Fruit fly (Drosophila melanogaster) ovary, adult (tissue): ENCODE results near the gene nst.

Experiments used
- CG17801 ChIP-seq: fragments of 200-800 bp; optimal IDR thresholded peaks from 2 replicates; lab custom pipeline; 2019; ENCODE audit warnings: missing biosample characterization, mild to moderate bottlenecking, missing genetic modification characterization, moderate library complexity; ENCODE audit not compliant: partially characterized antibody

nst gene

dm6 chr3L:12529431-12530007 is 452 bp downstream of the nst start:
- TF ChIP-seq CG17801 (GFP tag; lab: Kevin White, UChicago): no peak

- peak; percentile 40 for TF ChIP-seq CG17801 (GFP tag; lab: Kevin White, UChicago)
Measured at dm6 chr3L:12526433-12527113, 3.4 kb downstream of the nst start, which contains the start of gene eIF2beta. eIF2beta (minus strand) TSS chr3L:12526731.

dm6 chr3L:12523941-12524340 is 6.0 kb downstream of the nst start, which contains the start of the genes ver and Gcn5:
ver (plus strand) TSS chr3L:12523987.
Gcn5 (minus strand) TSS chr3L:12524014.
- TF ChIP-seq CG17801 (GFP tag; lab: Kevin White, UChicago): peak; percentile 96

- no peak for TF ChIP-seq CG17801 (GFP tag; lab: Kevin White, UChicago)
Measured at dm6 chr3L:12519315-12519714, 10.7 kb downstream of the nst start.

- TF ChIP-seq CG17801 (GFP tag; lab: Kevin White, UChicago): no peak
Measured at dm6 chr3L:12517443-12518209, 12.3 kb downstream of the nst start.

dm6 chr3L:12515691-12516455 is 14.1 kb downstream of the nst start:
- TF ChIP-seq CG17801 (GFP tag; lab: Kevin White, UChicago): peak; percentile 72

dm6 chr3L:12514762-12515215 is 15.2 kb downstream of the nst start, which contains the start of the genes sti and tral:
sti (minus strand) TSS chr3L:12514815.
tral (plus strand) TSS chr3L:12515059.
- peak; percentile 82 for TF ChIP-seq CG17801 (GFP tag; lab: Kevin White, UChicago)

dm6 chr3L:12507571-12507970 is 22.4 kb downstream of the nst start, which contains the start of gene CG10654:
CG10654 (minus strand) TSS chr3L:12507840.
- TF ChIP-seq CG17801 (GFP tag; lab: Kevin White, UChicago): no peak

- TF ChIP-seq CG17801 (GFP tag; lab: Kevin White, UChicago): no peak
Measured at dm6 chr3L:12506963-12507552, 22.9 kb downstream of the nst start.

- no peak for TF ChIP-seq CG17801 (GFP tag; lab: Kevin White, UChicago)
Measured at dm6 chr3L:12505990-12506389, 24.0 kb downstream of the nst start.

dm6 chr3L:12503865-12504650 is 25.9 kb downstream of the nst start, which contains the start of the genes CG10646 and vih:
CG10646 (minus strand) TSS chr3L:12503894.
vih (plus strand) TSS chr3L:12504292.
- TF ChIP-seq CG17801 (GFP tag; lab: Kevin White, UChicago): peak; percentile 35

- peak; percentile 80 for TF ChIP-seq CG17801 (GFP tag; lab: Kevin White, UChicago)
Measured at dm6 chr3L:12501249-12501648, 28.7 kb downstream of the nst start, which contains the start of the genes CG10638 and CG10681. CG10638 (minus strand) TSS chr3L:12501311. CG10681 (plus strand) TSS chr3L:12501513.
